Worm (Caenorhabditis elegans) whole organism, young adult: Measurements from ENCODE around the gene erp-44.3.
A peak's percentile ranks its signal among the peaks of the same experiment; 100 is the strongest.

Source experiments
- B0019.2 ChIP-seq: fragments of 200-800 bp; sonication (Bioruptor generic); conservative IDR thresholded peaks from 2 replicates; pipeline ENCODE4 v1.3.6; 2022; ENCODE audit warnings: missing genetic modification reagents, missing genetic modification characterization, missing compliant biosample characterization
- B0261.1 ChIP-seq: sonication (generic microtip); optimal IDR thresholded peaks from 2 replicates; lab custom pipeline; 2016; ENCODE audit warnings: mild to moderate bottlenecking, missing genetic modification characterization, moderate library complexity, missing compliant biosample characterization
- B0336.3 ChIP-seq: fragments of 200-800 bp; sonication (Bioruptor generic); IDR thresholded peaks from 2 replicates; pipeline ENCODE4 v1.3.6; 2022; ENCODE audit warnings: missing genetic modification characterization, missing compliant biosample characterization
- F33H1.4 ChIP-seq: fragments of 200-800 bp; sonication (Bioruptor generic); IDR thresholded peaks from 2 replicates; pipeline ENCODE4 v1.3.6; 2022; ENCODE audit warnings: missing genetic modification reagents, missing genetic modification characterization, missing compliant biosample characterization
- F39B2.1 ChIP-seq: fragments of 200-800 bp; sonication (Bioruptor generic); IDR thresholded peaks from 2 replicates; pipeline ENCODE4 v1.3.6; 2022; ENCODE audit warnings: missing genetic modification reagents, missing genetic modification characterization, missing compliant biosample characterization
- F57C9.4 ChIP-seq: sonication (generic microtip); optimal IDR thresholded peaks from 2 replicates; lab custom pipeline; 2017; ENCODE audit warnings: mild to moderate bottlenecking, missing genetic modification characterization, missing compliant biosample characterization
- K11D2.4 ChIP-seq: fragments of 200-800 bp; sonication (Bioruptor generic); IDR thresholded peaks from 2 replicates; pipeline ENCODE4 v1.3.6; 2022; ENCODE audit warnings: missing genetic modification reagents, missing genetic modification characterization, missing compliant biosample characterization
- Y79H2A.3 ChIP-seq: fragments of 200-800 bp; sonication (Bioruptor generic); conservative IDR thresholded peaks from 2 replicates; pipeline ENCODE4 v1.3.6; 2022; ENCODE audit warnings: missing genetic modification reagents, missing genetic modification characterization, missing compliant biosample characterization
- Y95B8A.8 ChIP-seq: fragments of 200-800 bp; sonication (Bioruptor generic); IDR thresholded peaks from 2 replicates; pipeline ENCODE4 v1.3.6; 2022; ENCODE audit warnings: missing genetic modification reagents, missing genetic modification characterization, missing compliant biosample characterization
- ama-1 ChIP-seq, 3 experiments: fragments of 150-350 bp in 1 of 3; sonication (generic microtip) in 2 of 3; optimal IDR thresholded peaks; 2 replicates each; lab custom pipeline; 2014 to 2018; ENCODE audit warnings: missing biosample characterization in 2 of 3, missing genetic modification characterization in 2 of 3, missing genetic modification reagents in 2 of 3
- aptf-2 ChIP-seq: fragments of 200-800 bp; sonication (Bioruptor generic); conservative IDR thresholded peaks from 2 replicates; pipeline ENCODE4 v1.3.6; 2022; ENCODE audit warnings: missing genetic modification reagents, missing genetic modification characterization, missing compliant biosample characterization
- aptf-3 ChIP-seq: fragments of 200-800 bp; sonication (Bioruptor generic); IDR thresholded peaks from 2 replicates; pipeline ENCODE4 v1.3.6; 2022; ENCODE audit warnings: missing genetic modification characterization, missing compliant biosample characterization
- attf-3 ChIP-seq: fragments of 200-800 bp; sonication (Bioruptor generic); conservative IDR thresholded peaks from 2 replicates; pipeline ENCODE4 v1.3.6; 2022; ENCODE audit warnings: missing genetic modification reagents, missing genetic modification characterization, missing compliant biosample characterization
- attf-5 ChIP-seq: fragments of 200-800 bp; sonication (Bioruptor generic); optimal IDR thresholded peaks from 2 replicates; lab custom pipeline; 2018; ENCODE audit warnings: mild to moderate bottlenecking, missing genetic modification characterization, missing compliant biosample characterization
- bed-2 ChIP-seq: fragments of 200-800 bp; sonication (Bioruptor generic); IDR thresholded peaks from 2 replicates; pipeline ENCODE4 v1.3.6; 2022; ENCODE audit warnings: missing genetic modification reagents, missing genetic modification characterization, missing compliant biosample characterization
- ccch-3 ChIP-seq: fragments of 200-800 bp; sonication (Bioruptor generic); optimal IDR thresholded peaks from 2 replicates; lab custom pipeline; 2018; ENCODE audit warnings: mild to moderate bottlenecking, missing genetic modification characterization, missing compliant biosample characterization
- dpff-1 ChIP-seq: sonication (generic microtip); optimal IDR thresholded peaks from 2 replicates; lab custom pipeline; 2017; ENCODE audit warnings: mild to moderate bottlenecking, missing genetic modification characterization, missing compliant biosample characterization
- dpl-1 ChIP-seq: fragments of 150-350 bp; optimal IDR thresholded peaks from 2 replicates; lab custom pipeline; 2014; ENCODE audit warnings: missing biosample characterization, missing genetic modification reagents, missing genetic modification characterization
- efl-1 ChIP-seq: fragments of 150-350 bp; optimal IDR thresholded peaks from 2 replicates; lab custom pipeline; 2014; ENCODE audit warnings: missing biosample characterization, missing genetic modification reagents, missing genetic modification characterization
- egl-18 ChIP-seq: fragments of 200-800 bp; sonication (Bioruptor generic); IDR thresholded peaks from 2 replicates; pipeline ENCODE4 v1.3.6; 2022; ENCODE audit warnings: missing genetic modification reagents, missing genetic modification characterization, missing compliant biosample characterization
- ekl-4 ChIP-seq: fragments of 200-800 bp; sonication (Bioruptor generic); IDR thresholded peaks from 2 replicates; pipeline ENCODE4 v1.3.6; 2022; ENCODE audit warnings: missing genetic modification reagents, missing genetic modification characterization, missing compliant biosample characterization
- hrde-1 ChIP-seq: sonication (generic microtip); optimal IDR thresholded peaks from 2 replicates; lab custom pipeline; 2016; ENCODE audit warnings: missing genetic modification characterization, mild to moderate bottlenecking, missing compliant biosample characterization, moderate library complexity, missing genotype, missing genetic modification reagents, borderline replicate concordance
- hsf-1 ChIP-seq: fragments of 200-800 bp; sonication (Bioruptor generic); IDR thresholded peaks from 2 replicates; pipeline ENCODE4 v1.3.6; 2022; ENCODE audit warnings: missing genetic modification reagents, missing genetic modification characterization, missing compliant biosample characterization
- let-526 ChIP-seq: fragments of 200-800 bp; sonication (Bioruptor generic); IDR thresholded peaks from 2 replicates; pipeline ENCODE4 v1.3.6; 2022; ENCODE audit warnings: missing genetic modification reagents, missing genetic modification characterization, missing compliant biosample characterization
- lin-26 ChIP-seq: fragments of 200-800 bp; sonication (Bioruptor generic); IDR thresholded peaks from 2 replicates; pipeline ENCODE4 v1.3.6; 2022; ENCODE audit warnings: missing genetic modification reagents, missing genetic modification characterization, missing compliant biosample characterization
- lin-35 ChIP-seq, 3 experiments: fragments of 150-350 bp in 2 of 3; sonication (generic microtip) in 1 of 3; optimal IDR thresholded peaks; 2 replicates each; lab custom pipeline; 2014 to 2018; ENCODE audit warnings: missing biosample characterization in 3 of 3, missing genetic modification characterization in 3 of 3, missing genetic modification reagents in 3 of 3
- lsy-27 ChIP-seq: sonication (generic microtip); optimal IDR thresholded peaks from 2 replicates; lab custom pipeline; 2017; ENCODE audit warnings: missing genetic modification characterization, mild to moderate bottlenecking, missing compliant biosample characterization, antibody characterized with exemption, missing genotype, borderline replicate concordance; ENCODE audit not compliant: insufficient read depth
- madf-10 ChIP-seq: sonication (generic microtip); optimal IDR thresholded peaks from 2 replicates; lab custom pipeline; 2016; ENCODE audit warnings: mild to moderate bottlenecking, missing genetic modification characterization, missing compliant biosample characterization
- mes-4 ChIP-seq: sonication (generic microtip); optimal IDR thresholded peaks from 2 replicates; lab custom pipeline; 2016; ENCODE audit warnings: missing genotype, missing genetic modification characterization, missing compliant biosample characterization
- nhr-80 ChIP-seq: sonication (generic microtip); optimal IDR thresholded peaks from 2 replicates; lab custom pipeline; 2016; ENCODE audit warnings: missing genetic modification characterization, missing compliant biosample characterization
- pbrm-1 ChIP-seq: fragments of 200-800 bp; sonication (Bioruptor generic); IDR thresholded peaks from 2 replicates; pipeline ENCODE4 v1.3.6; 2022; ENCODE audit warnings: missing genetic modification reagents, missing genetic modification characterization, missing compliant biosample characterization
- rcor-1 ChIP-seq: fragments of 200-800 bp; sonication (Bioruptor generic); IDR thresholded peaks from 2 replicates; pipeline ENCODE4 v1.3.6; 2022; ENCODE audit warnings: missing genetic modification reagents, missing genetic modification characterization, missing compliant biosample characterization
- rec-8 ChIP-seq, 2 experiments: sonication (generic microtip); optimal IDR thresholded peaks; 2 replicates each; lab custom pipeline; 2016; ENCODE audit warnings: mild to moderate bottlenecking in 2 of 2, missing genetic modification characterization in 2 of 2, missing genetic modification reagents in 2 of 2, missing genotype in 2 of 2, missing biosample characterization in 1 of 2, missing compliant biosample characterization in 1 of 2, moderate library complexity in 1 of 2
- repo-1 ChIP-seq: sonication (generic microtip); optimal IDR thresholded peaks from 2 replicates; lab custom pipeline; 2017; ENCODE audit warnings: mild to moderate bottlenecking, missing genetic modification characterization, missing compliant biosample characterization
- snpc-1.1 ChIP-seq: sonication (generic microtip); optimal IDR thresholded peaks from 2 replicates; lab custom pipeline; 2017; ENCODE audit warnings: missing genetic modification characterization, mild to moderate bottlenecking, missing compliant biosample characterization, antibody characterized with exemption, moderate library complexity, missing genotype, missing genetic modification reagents; ENCODE audit not compliant: insufficient read depth
- somi-1 ChIP-seq: fragments of 200-800 bp; sonication (Bioruptor generic); optimal IDR thresholded peaks from 2 replicates; lab custom pipeline; 2018; ENCODE audit warnings: mild to moderate bottlenecking, missing genetic modification characterization, missing compliant biosample characterization
- sptf-2 ChIP-seq: fragments of 200-800 bp; sonication (Bioruptor generic); optimal IDR thresholded peaks from 2 replicates; lab custom pipeline; 2018; ENCODE audit warnings: mild to moderate bottlenecking, missing genetic modification characterization, missing compliant biosample characterization
- tbp1 ChIP-seq: fragments of 200-800 bp; sonication (Bioruptor generic); optimal IDR thresholded peaks from 2 replicates; lab custom pipeline; 2018; ENCODE audit warnings: mild to moderate bottlenecking, missing genetic modification characterization, missing compliant biosample characterization
- tbx-9 ChIP-seq: sonication (generic microtip); optimal IDR thresholded peaks from 2 replicates; lab custom pipeline; 2016; ENCODE audit warnings: borderline replicate concordance, missing genetic modification characterization, inconsistent platforms, missing compliant biosample characterization
- tlf-1 ChIP-seq: fragments of 200-800 bp; sonication (Bioruptor generic); optimal IDR thresholded peaks from 2 replicates; lab custom pipeline; 2018; ENCODE audit warnings: mild to moderate bottlenecking, missing genetic modification characterization, missing compliant biosample characterization
- unc-62 ChIP-seq: fragments of 150-350 bp; optimal IDR thresholded peaks from 2 replicates; lab custom pipeline; 2014; ENCODE audit warnings: missing biosample characterization, missing genetic modification reagents, missing genetic modification characterization
- xnd-1 ChIP-seq: sonication (generic microtip); optimal IDR thresholded peaks from 2 replicates; lab custom pipeline; 2016; ENCODE audit warnings: missing genotype, missing genetic modification reagents, missing genetic modification characterization, missing compliant biosample characterization
- zfh-2 ChIP-seq: fragments of 200-800 bp; sonication (Bioruptor generic); conservative IDR thresholded peaks from 2 replicates; pipeline ENCODE4 v1.3.6; 2022; ENCODE audit warnings: missing genetic modification reagents, missing genetic modification characterization, missing compliant biosample characterization
- ztf-22 ChIP-seq: fragments of 200-800 bp; sonication (Bioruptor generic); optimal IDR thresholded peaks from 2 replicates; lab custom pipeline; 2018; ENCODE audit warnings: mild to moderate bottlenecking, missing genetic modification characterization, moderate library complexity, missing compliant biosample characterization
- ztf-25 ChIP-seq: fragments of 200-800 bp; sonication (Bioruptor generic); IDR thresholded peaks from 2 replicates; pipeline ENCODE4 v1.3.6; 2022; ENCODE audit warnings: missing genetic modification reagents, missing genetic modification characterization, missing compliant biosample characterization
- ztf-26 ChIP-seq: sonication (generic microtip); optimal IDR thresholded peaks from 2 replicates; lab custom pipeline; 2017; ENCODE audit warnings: missing genetic modification characterization, missing compliant biosample characterization
- ztf-6 ChIP-seq: fragments of 200-800 bp; sonication (Bioruptor generic); IDR thresholded peaks from 2 replicates; pipeline ENCODE4 v1.3.6; 2022; ENCODE audit warnings: missing genetic modification reagents, missing genetic modification characterization, missing compliant biosample characterization

The erp-44.3 gene

ce11 chrIV:8133536-8133935 lies 11.1 kb downstream of the erp-44.3 start, which contains the start of gene sph-1 (continued):
- TF ChIP-seq ztf-25 (GFP tag; lab: Robert Waterston, UW) = no peak
- peak; percentile 48 for TF ChIP-seq attf-5
- TF ChIP-seq madf-10 (tag; lab: Kevin White, UChicago) = peak; percentile 42
- peak; percentile 51 for TF ChIP-seq repo-1 (tag; lab: Kevin White, UChicago)
- no peak for TF ChIP-seq rcor-1 (GFP tag; lab: Robert Waterston, UW)
- TF ChIP-seq dpff-1 (tag; lab: Kevin White, UChicago) = no peak
- TF ChIP-seq tbp1 (GFP tag; lab: Kevin White, UChicago) = peak; percentile 0
- no peak for TF ChIP-seq Y79H2A.3 (GFP tag; lab: Robert Waterston, UW)
- TF ChIP-seq hsf-1 = no peak
- no peak for TF ChIP-seq tbx-9 (tag; lab: Kevin White, UChicago)
- TF ChIP-seq ztf-22 (GFP tag; lab: Kevin White, UChicago) = no peak
- TF ChIP-seq rec-8 (tag; optimal IDR thresholded peaks at IDR 0.05; lab: Kevin White, UChicago) = no peak
- TF ChIP-seq nhr-80 (tag; lab: Kevin White, UChicago) = peak; percentile 69
- no peak for TF ChIP-seq zfh-2 (GFP tag; lab: Robert Waterston, UW)

DNA sequence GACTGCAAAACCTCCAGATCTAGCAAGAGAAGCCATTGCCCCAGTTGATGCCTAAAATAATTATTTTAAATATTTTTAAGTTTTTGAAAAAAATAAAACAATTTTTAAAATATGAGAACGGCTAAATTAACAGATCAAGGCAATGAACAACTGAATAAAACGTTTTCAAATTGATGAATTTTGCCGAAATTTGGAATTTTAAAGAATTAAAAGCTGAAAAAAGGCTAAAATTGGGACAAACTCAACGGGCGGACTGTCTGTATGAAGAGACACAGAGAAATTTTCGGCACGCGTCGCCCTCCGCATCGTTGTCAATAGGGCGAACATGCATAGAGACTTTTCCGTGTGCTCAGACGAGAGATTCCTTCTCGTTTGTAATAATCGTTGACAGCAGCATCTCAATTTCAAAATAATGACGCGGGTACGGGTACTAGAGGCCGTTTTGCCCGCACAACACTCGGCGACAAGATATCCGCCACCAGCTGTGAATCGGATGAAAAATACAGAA lies 13.6 kb downstream of the erp-44.3 start, which contains the start of the genes isp-1 and islo-1:
TSS of gene isp-1 (minus strand) at position 51 of the 508 bp plus-strand sequence.
TSS of gene islo-1 (plus strand) at position 385 of the 508 bp plus-strand sequence.
- TF ChIP-seq rec-8 (tag; optimal IDR thresholded peaks at IDR 0.05; lab: Kevin White, UChicago) (no peak), hrde-1 (tag; lab: Kevin White, UChicago) (no peak), unc-62 (GFP tag; lab: Kevin White, UChicago) (no peak), efl-1 (no peak), ztf-6 (GFP tag; lab: Robert Waterston, UW) (no peak), tlf-1 (no peak), attf-3 (GFP tag; lab: Robert Waterston, UW) (no peak), Y95B8A.8 (GFP tag; lab: Robert Waterston, UW) (no peak), xnd-1 (tag; lab: Kevin White, UChicago) (no peak), B0261.1 (tag; lab: Kevin White, UChicago) (no peak), bed-2 (GFP tag; lab: Robert Waterston, UW) (no peak), ekl-4 (no peak), let-526 (no peak), pbrm-1 (GFP tag; lab: Robert Waterston, UW) (no peak), mes-4 (tag; lab: Kevin White, UChicago) (no peak), lsy-27 (tag; lab: Kevin White, UChicago) (no peak), F39B2.1 (GFP tag; lab: Robert Waterston, UW) (no peak), K11D2.4 (no peak), Y79H2A.3 (GFP tag; lab: Robert Waterston, UW) (no peak), B0336.3 (GFP tag; lab: Robert Waterston, UW) (no peak), B0019.2 (no peak), aptf-2 (no peak), sptf-2 (GFP tag; lab: Kevin White, UChicago) (no peak), F33H1.4 (GFP tag; lab: Robert Waterston, UW) (peak; percentile 13; the same call in 1 of the 2 replicates), hsf-1 (no peak), lin-35 (GFP tag; optimal IDR thresholded peaks at IDR 0.05; lab: Kevin White, UChicago) (no peak), lin-26 (GFP tag; lab: Robert Waterston, UW) (no peak), dpl-1 (GFP tag; lab: Kevin White, UChicago) (peak; percentile 33), somi-1 (GFP tag; lab: Kevin White, UChicago) (no peak), F57C9.4 (tag; lab: Kevin White, UChicago) (no peak), snpc-1.1 (tag; lab: Kevin White, UChicago) (no peak), ztf-26 (tag; lab: Kevin White, UChicago) (no peak), aptf-3 (no peak), ccch-3 (GFP tag; lab: Kevin White, UChicago) (no peak), egl-18 (GFP tag; lab: Robert Waterston, UW) (no peak), ama-1 (optimal IDR thresholded peaks at IDR 0.05; lab: Kevin White, UChicago) (no peak), ama-1 (GFP tag; optimal IDR thresholded peaks at IDR 0.05; lab: Kevin White, UChicago) (no peak)
